Worm (Caenorhabditis elegans) whole organism, L3 larva: Measurements from ENCODE around the gene cyp-29A3.

Experiments used
- R02D3.7 ChIP-seq: fragments of 150-350 bp; optimal IDR thresholded peaks from 2 replicates; lab custom pipeline; 2014; ENCODE audit warnings: missing biosample characterization, missing genetic modification characterization
- ZK546.5 ChIP-seq: sonication (generic microtip); optimal IDR thresholded peaks from 2 replicates; lab custom pipeline; 2017; ENCODE audit warnings: missing biosample characterization, missing genetic modification characterization
- aly-2 ChIP-seq: fragments of 150-350 bp; optimal IDR thresholded peaks from 2 replicates; lab custom pipeline; 2014; ENCODE audit warnings: missing biosample characterization, missing genetic modification characterization
- ama-1 ChIP-seq: fragments of 150-350 bp; optimal IDR thresholded peaks from 2 replicates; lab custom pipeline; 2018
- ceh-28 ChIP-seq: fragments of 150-350 bp; optimal IDR thresholded peaks from 2 replicates; lab custom pipeline; 2014; ENCODE audit warnings: missing biosample characterization, missing genetic modification reagents, missing genetic modification characterization
- ceh-82 ChIP-seq: fragments of 150-350 bp; optimal IDR thresholded peaks from 2 replicates; lab custom pipeline; 2014; ENCODE audit warnings: missing biosample characterization, missing genetic modification characterization
- daf-12 ChIP-seq: fragments of 150-350 bp; optimal IDR thresholded peaks from 2 replicates; lab custom pipeline; 2014; ENCODE audit warnings: missing biosample characterization, missing genetic modification reagents, missing genetic modification characterization
- egl-27 ChIP-seq: sonication (generic microtip); optimal IDR thresholded peaks from 4 replicates; lab custom pipeline; 2017; ENCODE audit warnings: missing biosample characterization, missing genetic modification reagents, missing genetic modification characterization
- egl-5 ChIP-seq: fragments of 150-350 bp; optimal IDR thresholded peaks from 2 replicates; lab custom pipeline; 2017; ENCODE audit warnings: missing biosample characterization, missing genetic modification reagents, missing genetic modification characterization, inconsistent platforms
- elt-1 ChIP-seq: fragments of 150-350 bp; optimal IDR thresholded peaks from 2 replicates; lab custom pipeline; 2014; ENCODE audit warnings: missing biosample characterization, missing genetic modification characterization
- elt-2 ChIP-seq: sonication (generic microtip); optimal IDR thresholded peaks from 2 replicates; lab custom pipeline; 2016; ENCODE audit warnings: missing genetic modification reagents, mild to moderate bottlenecking, missing genetic modification characterization, missing compliant biosample characterization
- elt-3 ChIP-seq, 3 experiments: fragments of 150-350 bp in 1 of 3; sonication (generic microtip) in 2 of 3; optimal IDR thresholded peaks; 2 replicates in 2 of 3; 4 replicates in 1 of 3; lab custom pipeline; 2014 to 2017; ENCODE audit warnings: missing biosample characterization in 3 of 3, missing genetic modification characterization in 3 of 3
- fkh-10 ChIP-seq: sonication (generic microtip); optimal IDR thresholded peaks from 2 replicates; lab custom pipeline; 2017; ENCODE audit warnings: missing biosample characterization, missing genetic modification reagents, missing genetic modification characterization
- fkh-2 ChIP-seq: fragments of 150-350 bp; optimal IDR thresholded peaks from 2 replicates; lab custom pipeline; 2014; ENCODE audit warnings: missing biosample characterization, missing genetic modification reagents, missing genetic modification characterization
- hmg-11 ChIP-seq: sonication (generic microtip); optimal IDR thresholded peaks from 2 replicates; lab custom pipeline; 2016; ENCODE audit warnings: missing genetic modification characterization, missing compliant biosample characterization
- jun-1 ChIP-seq: fragments of 150-350 bp; optimal IDR thresholded peaks from 2 replicates; lab custom pipeline; 2014; ENCODE audit warnings: missing biosample characterization, missing genetic modification reagents, missing genetic modification characterization
- lin-15B ChIP-seq: fragments of 150-350 bp; optimal IDR thresholded peaks from 2 replicates; lab custom pipeline; 2014; ENCODE audit warnings: missing biosample characterization, missing genetic modification characterization
- lin-39 ChIP-seq: fragments of 150-350 bp; optimal IDR thresholded peaks from 2 replicates; lab custom pipeline; 2018; ENCODE audit warnings: missing biosample characterization, missing genetic modification reagents, missing genetic modification characterization
- lsy-12 ChIP-seq: sonication (generic microtip); optimal IDR thresholded peaks from 2 replicates; lab custom pipeline; 2016; ENCODE audit warnings: mild to moderate bottlenecking, missing genetic modification characterization, missing compliant biosample characterization
- mdl-1 ChIP-seq: fragments of 150-350 bp; optimal IDR thresholded peaks from 2 replicates; lab custom pipeline; 2014; ENCODE audit warnings: missing biosample characterization, missing genetic modification characterization
- mml-1 ChIP-seq: fragments of 150-350 bp; sonication (generic microtip); optimal IDR thresholded peaks from 3 replicates; lab custom pipeline; 2014; ENCODE audit warnings: missing biosample characterization, missing genetic modification characterization
- nfya-1 ChIP-seq: sonication (generic microtip); optimal IDR thresholded peaks from 2 replicates; lab custom pipeline; 2017; ENCODE audit warnings: missing genetic modification characterization, mild to moderate bottlenecking, missing compliant biosample characterization, antibody characterized with exemption, moderate library complexity; ENCODE audit not compliant: insufficient read depth
- nhr-11 ChIP-seq: fragments of 150-350 bp; optimal IDR thresholded peaks from 2 replicates; lab custom pipeline; 2014; ENCODE audit warnings: missing biosample characterization, missing genetic modification characterization
- nhr-23 ChIP-seq: fragments of 150-350 bp; optimal IDR thresholded peaks from 2 replicates; lab custom pipeline; 2014; ENCODE audit warnings: missing biosample characterization, missing genetic modification reagents, missing genetic modification characterization
- nhr-237 ChIP-seq: fragments of 150-350 bp; optimal IDR thresholded peaks from 2 replicates; lab custom pipeline; 2014; ENCODE audit warnings: missing biosample characterization, missing genetic modification characterization
- nhr-25 ChIP-seq: sonication (generic microtip); optimal IDR thresholded peaks from 2 replicates; lab custom pipeline; 2017; ENCODE audit warnings: missing biosample characterization, missing genetic modification characterization
- nhr-28 ChIP-seq: fragments of 150-350 bp; optimal IDR thresholded peaks from 2 replicates; lab custom pipeline; 2014; ENCODE audit warnings: missing biosample characterization, missing genetic modification characterization
- nhr-43 ChIP-seq: sonication (generic microtip); optimal IDR thresholded peaks from 2 replicates; lab custom pipeline; 2016; ENCODE audit warnings: mild to moderate bottlenecking, missing genetic modification characterization, missing compliant biosample characterization; ENCODE audit not compliant: poor library complexity, severe bottlenecking
- nhr-67 ChIP-seq: fragments of 150-350 bp; optimal IDR thresholded peaks from 2 replicates; lab custom pipeline; 2014; ENCODE audit warnings: missing biosample characterization, missing genetic modification characterization
- nhr-76 ChIP-seq: fragments of 150-350 bp; sonication (generic microtip); optimal IDR thresholded peaks from 5 replicates; lab custom pipeline; 2014; ENCODE audit warnings: missing biosample characterization, missing genetic modification characterization
- pha-4 ChIP-seq: fragments of 150-350 bp; optimal IDR thresholded peaks from 2 replicates; lab custom pipeline; 2014; ENCODE audit warnings: missing biosample characterization, missing genetic modification reagents, missing genetic modification characterization
- pqm-1 ChIP-seq: fragments of 150-350 bp; optimal IDR thresholded peaks from 2 replicates; lab custom pipeline; 2017; ENCODE audit warnings: missing biosample characterization, missing genetic modification characterization, inconsistent platforms
- sea-2 ChIP-seq: fragments of 150-350 bp; sonication (generic microtip); optimal IDR thresholded peaks from 4 replicates; lab custom pipeline; 2014; ENCODE audit warnings: missing biosample characterization, missing genetic modification reagents, missing genetic modification characterization
- skn-1 ChIP-seq: fragments of 150-350 bp; optimal IDR thresholded peaks from 2 replicates; lab custom pipeline; 2014; ENCODE audit warnings: missing biosample characterization, missing genetic modification characterization
- tbx-2 ChIP-seq: sonication (generic microtip); optimal IDR thresholded peaks from 2 replicates; lab custom pipeline; 2016; ENCODE audit warnings: mild to moderate bottlenecking, missing genetic modification characterization, missing compliant biosample characterization
- zag-1 ChIP-seq: fragments of 150-350 bp; optimal IDR thresholded peaks from 2 replicates; lab custom pipeline; 2014; ENCODE audit warnings: missing biosample characterization, missing genetic modification characterization
- ztf-11 ChIP-seq: fragments of 150-350 bp; optimal IDR thresholded peaks from 2 replicates; lab custom pipeline; 2014; ENCODE audit warnings: missing biosample characterization, missing genetic modification characterization
- ztf-4 ChIP-seq: fragments of 150-350 bp; optimal IDR thresholded peaks from 2 replicates; lab custom pipeline; 2014; ENCODE audit warnings: missing biosample characterization, missing genetic modification characterization

The cyp-29A3 gene

DNA sequence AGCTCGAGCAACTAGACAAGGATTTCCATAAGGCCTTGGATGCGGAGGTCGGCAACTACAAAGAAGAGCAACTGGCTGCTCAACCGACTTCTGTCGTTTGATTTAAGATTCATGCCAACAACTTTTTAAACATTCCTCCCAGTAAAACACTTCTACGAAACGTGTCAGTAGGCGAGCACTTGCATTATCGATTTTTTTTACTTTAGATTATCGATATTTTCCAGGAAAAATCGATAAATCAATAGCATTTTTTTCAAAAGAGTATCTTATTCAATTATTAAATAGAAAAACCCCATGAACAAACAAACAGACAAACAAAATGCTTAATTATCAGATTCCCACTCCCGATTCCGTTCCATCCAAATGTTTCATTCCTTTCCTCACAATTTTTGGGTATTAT is 16.0 kb upstream of the cyp-29A3 start:
- TF ChIP-seq ceh-28 (tag; lab: Kevin White, UChicago) (peak; percentile 88), nfya-1 (tag; lab: Kevin White, UChicago) (no peak)

- no peak for TF ChIP-seq nhr-67 (tag; lab: Kevin White, UChicago)
- no peak for TF ChIP-seq egl-27 (tag; lab: Kevin White, UChicago)
- no peak for TF ChIP-seq elt-1 (tag; lab: Kevin White, UChicago)
- no peak for TF ChIP-seq R02D3.7 (tag; lab: Kevin White, UChicago)
- no peak for TF ChIP-seq ceh-28 (tag; lab: Kevin White, UChicago)
- TF ChIP-seq ama-1 (lab: Kevin White, UChicago) = no peak
- TF ChIP-seq elt-2 (tag; lab: Kevin White, UChicago) = peak; percentile 76
- TF ChIP-seq pqm-1 (tag; lab: Kevin White, UChicago) = peak; percentile 71
- TF ChIP-seq lin-39 (tag; lab: Kevin White, UChicago) = no peak
- no peak for TF ChIP-seq ZK546.5
- no peak for TF ChIP-seq fkh-2 (tag; lab: Kevin White, UChicago)
- peak; percentile 16 for TF ChIP-seq jun-1 (tag; lab: Kevin White, UChicago)
- TF ChIP-seq ceh-82 (tag; lab: Kevin White, UChicago) = no peak
- no peak for TF ChIP-seq nhr-11
These were observed 15.0 kb upstream of the cyp-29A3 start for ce11 chrV:44026-44425.

ce11 chrV:45010-45409 is 14.0 kb upstream of the cyp-29A3 start, which contains the start of gene B0348.2:
B0348.2 (plus strand) TSS chrV:45310.
- TF ChIP-seq hmg-11 (tag; lab: Kevin White, UChicago) = no peak
- TF ChIP-seq ztf-11 (tag; lab: Kevin White, UChicago) = no peak
- no peak for TF ChIP-seq skn-1 (tag; lab: Kevin White, UChicago)

DNA sequence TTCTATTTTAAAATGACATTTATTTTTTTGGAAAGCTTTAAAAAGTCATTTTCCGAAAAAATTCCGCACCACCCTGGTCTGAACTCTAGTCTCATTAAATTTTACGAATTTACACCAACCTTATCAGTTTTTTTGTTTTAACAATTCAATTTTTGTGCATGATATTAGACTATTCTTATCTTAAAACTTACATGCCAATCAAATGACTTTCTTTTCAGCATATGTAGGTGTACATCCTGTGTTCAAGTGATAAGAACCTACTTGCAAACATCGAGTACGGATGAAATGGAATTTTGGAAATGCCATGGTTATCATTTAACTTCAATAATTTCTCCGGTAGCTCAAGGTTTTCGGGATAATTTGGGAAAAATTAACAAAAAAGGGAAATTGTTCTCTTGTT is 11.2 kb upstream of the cyp-29A3 start:
- TF ChIP-seq pha-4 (peak; percentile 20), tbx-2 (tag; lab: Kevin White, UChicago) (no peak), pqm-1 (tag; lab: Kevin White, UChicago) (peak; percentile 71), elt-2 (tag; lab: Kevin White, UChicago) (peak; percentile 92), skn-1 (tag; lab: Kevin White, UChicago) (no peak), jun-1 (tag; lab: Kevin White, UChicago) (peak; percentile 40), fkh-10 (GFP tag; lab: Kevin White, UChicago) (no peak)

DNA sequence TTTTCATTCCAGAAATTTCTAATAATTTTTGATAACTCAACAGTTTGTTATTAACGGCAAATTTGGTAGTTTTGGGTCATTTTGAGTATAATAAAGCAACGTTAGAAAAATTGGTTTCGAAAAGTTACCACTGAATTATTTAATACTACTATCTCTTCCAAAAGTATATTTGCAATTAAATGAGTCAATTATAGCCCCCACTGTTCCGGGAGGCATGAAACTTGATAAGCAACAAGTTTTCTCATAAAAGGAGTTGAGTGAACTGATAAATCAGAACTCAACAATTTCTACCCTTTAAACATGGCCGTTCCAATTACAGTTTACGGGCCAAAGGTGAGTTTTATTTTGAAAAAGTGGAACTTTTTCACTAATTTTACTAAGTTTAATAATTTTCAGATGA is 10.4 kb upstream of the cyp-29A3 start, which contains the start of gene B0348.1:
B0348.1 (plus strand) TSS at position 301 of the 400 bp plus-strand sequence.
- TF ChIP-seq nhr-11 = no peak
- no peak for TF ChIP-seq elt-2 (tag; lab: Kevin White, UChicago)
- no peak for TF ChIP-seq egl-5 (tag; lab: Kevin White, UChicago)
- no peak for TF ChIP-seq ceh-82 (tag; lab: Kevin White, UChicago)
- no peak for TF ChIP-seq zag-1 (tag; lab: Kevin White, UChicago)
- TF ChIP-seq lin-39 (tag; lab: Kevin White, UChicago) = no peak

- TF ChIP-seq ama-1 (lab: Kevin White, UChicago) (no peak), fkh-2 (tag; lab: Kevin White, UChicago) (no peak), nhr-76 (tag; lab: Kevin White, UChicago) (peak; percentile 25), nhr-28 (no peak), nhr-67 (tag; lab: Kevin White, UChicago) (no peak), elt-2 (tag; lab: Kevin White, UChicago) (peak; percentile 30), lin-39 (tag; lab: Kevin White, UChicago) (no peak), nhr-237 (tag; lab: Kevin White, UChicago) (no peak), egl-27 (tag; lab: Kevin White, UChicago) (no peak), nhr-43 (tag; lab: Kevin White, UChicago) (peak; percentile 60), aly-2 (no peak), nfya-1 (tag; lab: Kevin White, UChicago) (peak; percentile 20), egl-5 (tag; lab: Kevin White, UChicago) (no peak), elt-3 (tag; optimal IDR thresholded peaks at IDR 0.05; lab: Kevin White, UChicago) (no peak), sea-2 (GFP tag; lab: Kevin White, UChicago) (no peak), mdl-1 (tag; lab: Kevin White, UChicago) (peak; percentile 25), mml-1 (tag; lab: Kevin White, UChicago) (no peak), pha-4 (peak; percentile 31), nhr-25 (tag; lab: Kevin White, UChicago) (no peak), hmg-11 (tag; lab: Kevin White, UChicago) (peak; percentile 21), pqm-1 (tag; lab: Kevin White, UChicago) (no peak), ceh-28 (tag; lab: Kevin White, UChicago) (no peak), lsy-12 (tag; lab: Kevin White, UChicago) (peak; percentile 57), daf-12 (no peak), ztf-4 (tag; lab: Kevin White, UChicago) (no peak), ztf-11 (tag; lab: Kevin White, UChicago) (no peak), tbx-2 (tag; lab: Kevin White, UChicago) (peak; percentile 45), R02D3.7 (tag; lab: Kevin White, UChicago) (no peak), lin-15B (no peak), jun-1 (tag; lab: Kevin White, UChicago) (peak; percentile 7), nhr-23 (no peak)
These were observed 5.8 kb upstream of the cyp-29A3 start for ce11 chrV:53286-53685.
